Worm (Caenorhabditis elegans) whole organism, early embryonic: Measurements from ENCODE around the gene srw-83.

Experiments used
- B0310.2 ChIP-seq: sonication (generic microtip); optimal IDR thresholded peaks from 2 replicates; lab custom pipeline; 2016; ENCODE audit warnings: mild to moderate bottlenecking, missing genetic modification characterization, missing compliant biosample characterization
- F13C5.2 ChIP-seq: sonication (generic microtip); optimal IDR thresholded peaks from 2 replicates; lab custom pipeline; 2017; ENCODE audit warnings: mild to moderate bottlenecking, missing genetic modification characterization, inconsistent platforms, missing compliant biosample characterization
- aly-1 ChIP-seq: sonication (generic microtip); optimal IDR thresholded peaks from 2 replicates; lab custom pipeline; 2016; ENCODE audit warnings: missing genetic modification characterization, missing compliant biosample characterization
- ama-1 ChIP-seq: fragments of 150-350 bp; optimal IDR thresholded peaks from 2 replicates; lab custom pipeline; 2014
- ceh-13 ChIP-seq: fragments of 200-800 bp; sonication (Bioruptor generic); optimal IDR thresholded peaks from 2 replicates; lab custom pipeline; 2018; ENCODE audit warnings: mild to moderate bottlenecking, missing genetic modification characterization, missing compliant biosample characterization
- ceh-36 ChIP-seq: sonication (generic microtip); optimal IDR thresholded peaks from 2 replicates; lab custom pipeline; 2016; ENCODE audit warnings: missing genetic modification characterization, inconsistent platforms, missing compliant biosample characterization
- ets-7 ChIP-seq: sonication (generic microtip); optimal IDR thresholded peaks from 2 replicates; lab custom pipeline; 2016; ENCODE audit warnings: missing genotype, missing genetic modification characterization, missing compliant biosample characterization
- flt-1 ChIP-seq: fragments of 200-800 bp; sonication (Bioruptor generic); IDR thresholded peaks from 2 replicates; pipeline ENCODE4 v1.3.6; 2022; ENCODE audit warnings: missing genetic modification characterization, missing compliant biosample characterization
- hmbx-1 ChIP-seq: sonication (generic microtip); optimal IDR thresholded peaks from 2 replicates; lab custom pipeline; 2016; ENCODE audit warnings: mild to moderate bottlenecking, missing genetic modification characterization, missing compliant biosample characterization
- hmg-4 ChIP-seq: fragments of 200-800 bp; sonication (Bioruptor generic); optimal IDR thresholded peaks from 2 replicates; lab custom pipeline; 2018; ENCODE audit warnings: mild to moderate bottlenecking, missing genetic modification characterization, missing compliant biosample characterization
- hnd-1 ChIP-seq: sonication (generic microtip); optimal IDR thresholded peaks from 2 replicates; lab custom pipeline; 2016; ENCODE audit warnings: missing genetic modification characterization, missing compliant biosample characterization
- pes-1 ChIP-seq: fragments of 200-800 bp; sonication (Bioruptor generic); IDR thresholded peaks from 2 replicates; pipeline ENCODE4 v1.3.6; 2022; ENCODE audit warnings: missing genetic modification reagents, missing genetic modification characterization, missing compliant biosample characterization
- scrt-1 ChIP-seq: fragments of 200-800 bp; sonication (Bioruptor generic); IDR thresholded peaks from 2 replicates; pipeline ENCODE4 v1.3.6; 2022; ENCODE audit warnings: missing genetic modification characterization, missing compliant biosample characterization
- sea-1 ChIP-seq: fragments of 200-800 bp; sonication (Bioruptor generic); conservative IDR thresholded peaks from 2 replicates; pipeline ENCODE4 v1.3.6; 2022; ENCODE audit warnings: missing genetic modification characterization, missing compliant biosample characterization
- tbx-11 ChIP-seq: fragments of 200-800 bp; sonication (Bioruptor generic); IDR thresholded peaks from 2 replicates; pipeline ENCODE4 v1.3.6; 2022; ENCODE audit warnings: missing genetic modification characterization, missing compliant biosample characterization
- tbx-37 ChIP-seq: fragments of 200-800 bp; sonication (Bioruptor generic); conservative IDR thresholded peaks from 2 replicates; pipeline ENCODE4 v1.3.6; 2022; ENCODE audit warnings: missing genetic modification reagents, missing genetic modification characterization, missing compliant biosample characterization
- tra-4 ChIP-seq: sonication (generic microtip); optimal IDR thresholded peaks from 2 replicates; lab custom pipeline; 2017; ENCODE audit warnings: missing genetic modification characterization, missing compliant biosample characterization

Gene srw-83

ce11 chrV:18468097-18468496, 41.7 kb downstream of the srw-83 start, which contains the start of gene ZK228.13:
Gene ZK228.13, minus strand, starts transcription at chrV:18468197.
- TF ChIP-seq B0310.2 (tag; lab: Kevin White, UChicago): no peak
- TF ChIP-seq ceh-13 (GFP tag; lab: Kevin White, UChicago): no peak
- TF ChIP-seq flt-1: no peak
- no peak for TF ChIP-seq hnd-1 (tag; lab: Kevin White, UChicago)
- no peak for TF ChIP-seq scrt-1 (GFP tag; lab: Robert Waterston, UW)
- TF ChIP-seq ets-7 (tag; lab: Kevin White, UChicago): no peak
- TF ChIP-seq aly-1 (tag; lab: Kevin White, UChicago): no peak
- TF ChIP-seq hmbx-1 (tag; lab: Kevin White, UChicago): no peak
- TF ChIP-seq ceh-36: no peak

ce11 chrV:18473415-18473814, 47.0 kb downstream of the srw-83 start, which contains the start of gene srh-182:
Gene srh-182, minus strand, starts transcription at chrV:18473515.
- TF ChIP-seq tra-4 (no peak), F13C5.2 (no peak), tbx-11 (GFP tag; lab: Robert Waterston, UW) (no peak), hmg-4 (GFP tag; lab: Kevin White, UChicago) (no peak), ceh-36 (no peak), hmbx-1 (tag; lab: Kevin White, UChicago) (no peak)

ce11 chrV:18474223-18474622, 47.8 kb downstream of the srw-83 start, which contains the start of gene srh-181:
Gene srh-181, plus strand, starts transcription at chrV:18474523.
- no peak for TF ChIP-seq ets-7 (tag; lab: Kevin White, UChicago)
- TF ChIP-seq scrt-1 (GFP tag; lab: Robert Waterston, UW): no peak
- TF ChIP-seq ceh-13 (GFP tag; lab: Kevin White, UChicago): no peak
- no peak for TF ChIP-seq F13C5.2
- TF ChIP-seq ama-1 (lab: Kevin White, UChicago): no peak
- TF ChIP-seq flt-1: no peak
- TF ChIP-seq pes-1 (GFP tag; lab: Robert Waterston, UW): no peak
- no peak for TF ChIP-seq tbx-37 (GFP tag; lab: Robert Waterston, UW)
- no peak for TF ChIP-seq hnd-1 (tag; lab: Kevin White, UChicago)
- no peak for TF ChIP-seq B0310.2 (tag; lab: Kevin White, UChicago)
- TF ChIP-seq hmbx-1 (tag; lab: Kevin White, UChicago): no peak
- TF ChIP-seq aly-1 (tag; lab: Kevin White, UChicago): no peak
- TF ChIP-seq tbx-11 (GFP tag; lab: Robert Waterston, UW): no peak
- no peak for TF ChIP-seq hmg-4 (GFP tag; lab: Kevin White, UChicago)
- TF ChIP-seq ceh-36: no peak
- no peak for TF ChIP-seq sea-1 (GFP tag; lab: Robert Waterston, UW)

ce11 chrV:18476090-18476489, 49.7 kb downstream of the srw-83 start, which contains the start of gene srh-179:
Gene srh-179, plus strand, starts transcription at chrV:18476390.
- TF ChIP-seq F13C5.2 (no peak), tbx-37 (GFP tag; lab: Robert Waterston, UW) (no peak), B0310.2 (tag; lab: Kevin White, UChicago) (no peak), ceh-13 (GFP tag; lab: Kevin White, UChicago) (no peak), pes-1 (GFP tag; lab: Robert Waterston, UW) (no peak), ets-7 (tag; lab: Kevin White, UChicago) (no peak), ama-1 (lab: Kevin White, UChicago) (no peak), ceh-36 (no peak), sea-1 (GFP tag; lab: Robert Waterston, UW) (no peak), hmbx-1 (tag; lab: Kevin White, UChicago) (no peak), scrt-1 (GFP tag; lab: Robert Waterston, UW) (no peak), flt-1 (no peak), tbx-11 (GFP tag; lab: Robert Waterston, UW) (no peak)
